Worm (Caenorhabditis elegans) whole organism, midembryonic: ENCODE data around the gene fbxb-51.

Experiments used
- T22C8.4 ChIP-seq: fragments of 200-800 bp; sonication (Bioruptor generic); IDR thresholded peaks from 2 replicates; pipeline ENCODE4 v1.3.6; 2022; ENCODE audit warnings: missing genetic modification characterization, missing compliant biosample characterization
- cog-1 ChIP-seq: sonication (generic microtip); optimal IDR thresholded peaks from 2 replicates; lab custom pipeline; 2016; ENCODE audit warnings: missing genetic modification characterization, missing compliant biosample characterization

- no peak for TF ChIP-seq T22C8.4 (GFP tag; lab: Robert Waterston, UW)
- no peak for TF ChIP-seq cog-1 (tag; lab: Kevin White, UChicago)
These were observed 20.5 kb downstream of the fbxb-51 start, which contains the start of gene fbxb-46 for ce11 chrII:1571032-1571431.
